Fruit fly (Drosophila melanogaster) whole organism, embryonic: ENCODE data around the gene RpLP1.

Source experiments
- Ada2b ChIP-seq: fragments of 200-800 bp; sonication (Bioruptor generic); IDR thresholded peaks from 2 replicates; pipeline ENCODE4 v1.3.6; 2022; ENCODE audit warnings: missing biosample characterization, missing genetic modification characterization
- Aef1 ChIP-seq: fragments of 200-800 bp; sonication (Bioruptor generic); IDR thresholded peaks from 3 replicates; pipeline ENCODE4 v1.3.6; 2022; ENCODE audit warnings: missing biosample characterization, missing genetic modification characterization
- B-H2 ChIP-seq: fragments of 200-800 bp; sonication (Bioruptor generic); optimal IDR thresholded peaks from 2 replicates; lab custom pipeline; 2018; ENCODE audit warnings: missing biosample characterization, mild to moderate bottlenecking, missing genetic modification characterization
- Bteb2 ChIP-seq: fragments of 200-800 bp; sonication (Bioruptor generic); optimal IDR thresholded peaks from 2 replicates; lab custom pipeline; 2016; ENCODE audit warnings: missing biosample characterization, missing genetic modification characterization
- CG11723 ChIP-seq: fragments of 200-800 bp; sonication (Bioruptor generic); optimal IDR thresholded peaks from 2 replicates; lab custom pipeline; 2017; ENCODE audit warnings: missing biosample characterization, mild to moderate bottlenecking, missing genetic modification characterization
- CG12391 ChIP-seq: fragments of 200-800 bp; sonication (Bioruptor generic); optimal IDR thresholded peaks from 3 replicates; lab custom pipeline; 2018; ENCODE audit warnings: missing biosample characterization, mild to moderate bottlenecking, missing genetic modification characterization, moderate library complexity
- CG13123 ChIP-seq: fragments of 200-800 bp; sonication (Bioruptor generic); optimal IDR thresholded peaks from 2 replicates; lab custom pipeline; 2016; ENCODE audit warnings: missing biosample characterization, missing genetic modification characterization
- CG14710 ChIP-seq: fragments of 200-800 bp; sonication (Bioruptor generic); optimal IDR thresholded peaks from 3 replicates; lab custom pipeline; 2019; ENCODE audit warnings: missing biosample characterization, mild to moderate bottlenecking, missing genetic modification characterization, moderate library complexity
- CG14860 ChIP-seq: fragments of 200-800 bp; sonication (Bioruptor generic); IDR thresholded peaks from 3 replicates; pipeline ENCODE4 v1.3.6; 2022; ENCODE audit warnings: missing biosample characterization, missing genetic modification characterization; ENCODE audit not compliant: partially characterized antibody
- CG15269 ChIP-seq: fragments of 200-800 bp; sonication (Bioruptor generic); optimal IDR thresholded peaks from 2 replicates; lab custom pipeline; 2018; ENCODE audit warnings: missing biosample characterization, mild to moderate bottlenecking, missing genetic modification characterization, moderate library complexity
- CG15696 ChIP-seq: fragments of 200-800 bp; sonication (Bioruptor generic); optimal IDR thresholded peaks from 2 replicates; lab custom pipeline; 2019; ENCODE audit warnings: missing biosample characterization, mild to moderate bottlenecking, missing genetic modification characterization, moderate library complexity
- CG1792 ChIP-seq: fragments of 200-800 bp; sonication (Bioruptor generic); optimal IDR thresholded peaks from 2 replicates; lab custom pipeline; 2016; ENCODE audit warnings: missing biosample characterization, missing genetic modification characterization
- CG2202 ChIP-seq: fragments of 200-800 bp; sonication (Bioruptor generic); optimal IDR thresholded peaks from 2 replicates; lab custom pipeline; 2018; ENCODE audit warnings: missing biosample characterization, mild to moderate bottlenecking, missing genetic modification characterization
- CG33557 ChIP-seq: fragments of 200-800 bp; sonication (Bioruptor generic); optimal IDR thresholded peaks from 2 replicates; lab custom pipeline; 2019; ENCODE audit warnings: missing biosample characterization, mild to moderate bottlenecking, missing genetic modification characterization, moderate library complexity
- CG34422 ChIP-seq: fragments of 200-800 bp; sonication (Bioruptor generic); IDR thresholded peaks from 3 replicates; pipeline ENCODE4 v1.3.6; 2022; ENCODE audit warnings: missing biosample characterization, missing genetic modification characterization
- CG3838 ChIP-seq: fragments of 200-800 bp; sonication (Bioruptor generic); optimal IDR thresholded peaks from 3 replicates; lab custom pipeline; 2016; ENCODE audit warnings: missing biosample characterization, missing genetic modification characterization
- CG4820 ChIP-seq: fragments of 200-800 bp; sonication (Bioruptor generic); optimal IDR thresholded peaks from 3 replicates; lab custom pipeline; 2016; ENCODE audit warnings: missing biosample characterization, missing genetic modification characterization
- CG6254 ChIP-seq: fragments of 200-800 bp; sonication (Bioruptor generic); optimal IDR thresholded peaks from 3 replicates; lab custom pipeline; 2017; ENCODE audit warnings: mild to moderate bottlenecking, missing biosample characterization, missing genetic modification reagents, missing genetic modification characterization
- CG7556 ChIP-seq: fragments of 200-800 bp; sonication (Bioruptor generic); optimal IDR thresholded peaks from 2 replicates; lab custom pipeline; 2017; ENCODE audit warnings: missing biosample characterization, mild to moderate bottlenecking, missing genetic modification characterization
- CG7786 ChIP-seq: fragments of 200-800 bp; sonication (Bioruptor generic); optimal IDR thresholded peaks from 2 replicates; lab custom pipeline; 2016; ENCODE audit warnings: missing biosample characterization, missing genetic modification characterization
- CG8359 ChIP-seq: fragments of 200-800 bp; sonication (Bioruptor generic); optimal IDR thresholded peaks from 2 replicates; lab custom pipeline; 2017; ENCODE audit warnings: missing biosample characterization, mild to moderate bottlenecking, missing genetic modification characterization, borderline replicate concordance
- CG8388 ChIP-seq: fragments of 200-800 bp; sonication (Bioruptor generic); optimal IDR thresholded peaks from 2 replicates; lab custom pipeline; 2019; ENCODE audit warnings: missing biosample characterization, mild to moderate bottlenecking, missing genetic modification characterization, moderate library complexity
- CG8478 ChIP-seq: fragments of >200 bp; optimal IDR thresholded peaks from 2 replicates; lab custom pipeline; 2018
- D ChIP-seq, 2 experiments: fragments of 200-800 bp in 1 of 2; fragments of >200 bp in 1 of 2; sonication (Bioruptor generic) in 1 of 2; optimal IDR thresholded peaks; 2 replicates in 1 of 2; 3 replicates in 1 of 2; lab custom pipeline; 2017; ENCODE audit warnings: mild to moderate bottlenecking in 1 of 2, missing biosample characterization in 1 of 2, missing genetic modification characterization in 1 of 2, missing genetic modification reagents in 1 of 2
- Eip74EF ChIP-seq, 2 experiments: fragments of 200-800 bp in 1 of 2; fragments of >200 bp in 1 of 2; sonication (Bioruptor generic) in 1 of 2; optimal IDR thresholded peaks; 2 replicates each; lab custom pipeline; 2017 to 2019; ENCODE audit warnings: missing biosample characterization in 2 of 2, missing genetic modification characterization in 2 of 2, mild to moderate bottlenecking in 1 of 2, moderate library complexity in 1 of 2
- HLH3B ChIP-seq: fragments of 200-800 bp; sonication (Bioruptor generic); IDR thresholded peaks from 2 replicates; pipeline ENCODE4 v1.3.6; 2022; ENCODE audit warnings: missing biosample characterization, missing genetic modification characterization
- Myb ChIP-seq: fragments of 200-800 bp; sonication (Bioruptor generic); optimal IDR thresholded peaks from 2 replicates; lab custom pipeline; 2016; ENCODE audit warnings: missing biosample characterization, missing genetic modification characterization
- Ptx1 ChIP-seq: fragments of 200-800 bp; sonication (Bioruptor generic); IDR thresholded peaks from 2 replicates; pipeline ENCODE4 v1.3.6; 2022; ENCODE audit warnings: missing biosample characterization, missing genetic modification characterization
- Sry-δ ChIP-seq: fragments of 200-800 bp; sonication (Bioruptor generic); optimal IDR thresholded peaks from 2 replicates; lab custom pipeline; 2016; ENCODE audit warnings: missing biosample characterization, missing genetic modification characterization
- Xrp1 ChIP-seq: fragments of 200-800 bp; sonication (Bioruptor generic); IDR thresholded peaks from 2 replicates; pipeline ENCODE4 v1.3.6; 2022; ENCODE audit warnings: missing biosample characterization, missing genetic modification characterization
- abd-A ChIP-seq: fragments of 200-800 bp; sonication (Bioruptor generic); optimal IDR thresholded peaks from 3 replicates; lab custom pipeline; 2019; ENCODE audit warnings: missing biosample characterization, mild to moderate bottlenecking, missing genetic modification characterization, moderate library complexity
- cas ChIP-seq: fragments of 200-800 bp; sonication (Bioruptor generic); IDR thresholded peaks from 2 replicates; pipeline ENCODE4 v1.3.6; 2022; ENCODE audit warnings: missing biosample characterization, missing genetic modification characterization
- da ChIP-seq: fragments of 200-800 bp; sonication (Bioruptor generic); optimal IDR thresholded peaks from 2 replicates; lab custom pipeline; 2016; ENCODE audit warnings: missing biosample characterization, missing genetic modification characterization
- dysf ChIP-seq: fragments of 200-800 bp; sonication (Bioruptor generic); IDR thresholded peaks from 3 replicates; pipeline ENCODE4 v1.3.6; 2022; ENCODE audit warnings: missing biosample characterization, missing genetic modification characterization
- exex ChIP-seq: fragments of 200-800 bp; sonication (Bioruptor generic); optimal IDR thresholded peaks from 4 replicates; lab custom pipeline; 2018; ENCODE audit warnings: missing biosample characterization, mild to moderate bottlenecking, missing genetic modification characterization, moderate library complexity
- gsb-n ChIP-seq: fragments of 200-800 bp; sonication (Bioruptor generic); optimal IDR thresholded peaks from 3 replicates; lab custom pipeline; 2018; ENCODE audit warnings: missing biosample characterization, mild to moderate bottlenecking, missing genetic modification characterization
- hkb ChIP-seq, 2 experiments: fragments of 200-800 bp in 1 of 2; fragments of >200 bp in 1 of 2; sonication (Bioruptor generic) in 1 of 2; IDR thresholded peaks in 1 of 2; optimal IDR thresholded peaks in 1 of 2; 2 replicates each; pipeline versions ENCODE4 v1.3.6 to Lab custom; 2017 to 2022; ENCODE audit warnings: missing biosample characterization in 1 of 2, missing genetic modification characterization in 1 of 2
- jigr1 ChIP-seq: fragments of 200-800 bp; sonication (Bioruptor generic); IDR thresholded peaks from 3 replicates; pipeline ENCODE4 v1.3.6; 2022; ENCODE audit warnings: missing biosample characterization, missing genetic modification characterization
- lmd ChIP-seq: fragments of 200-800 bp; sonication (Bioruptor generic); IDR thresholded peaks from 2 replicates; pipeline ENCODE4 v1.3.6; 2022; ENCODE audit warnings: missing biosample characterization, missing genetic modification characterization
- nerfin-1 ChIP-seq: fragments of 200-800 bp; sonication (Bioruptor generic); optimal IDR thresholded peaks from 3 replicates; lab custom pipeline; 2019; ENCODE audit warnings: missing biosample characterization, mild to moderate bottlenecking, missing genetic modification characterization, moderate library complexity
- pho ChIP-seq: fragments of 200-800 bp; sonication (Bioruptor generic); optimal IDR thresholded peaks from 2 replicates; lab custom pipeline; 2016; ENCODE audit warnings: missing biosample characterization, missing genetic modification characterization
- prd ChIP-seq, 3 experiments: fragments of >200 bp in 2 of 3; fragments of 200-800 bp in 1 of 3; sonication (Bioruptor generic) in 1 of 3; optimal IDR thresholded peaks in 2 of 3; IDR thresholded peaks in 1 of 3; 2 replicates in 2 of 3; 3 replicates in 1 of 3; pipeline versions ENCODE4 v1.3.6 to Lab custom; 2017 to 2022; ENCODE audit warnings: missing biosample characterization in 1 of 3, missing genetic modification characterization in 1 of 3
- psq ChIP-seq: fragments of 200-800 bp; sonication (Bioruptor generic); optimal IDR thresholded peaks from 2 replicates; lab custom pipeline; 2017; ENCODE audit warnings: missing biosample characterization, missing genetic modification characterization
- pum ChIP-seq: fragments of 200-800 bp; sonication (Bioruptor generic); optimal IDR thresholded peaks from 2 replicates; lab custom pipeline; 2016; ENCODE audit warnings: missing biosample characterization, missing genetic modification characterization
- sim ChIP-seq: fragments of 200-800 bp; sonication (Bioruptor generic); IDR thresholded peaks from 2 replicates; pipeline ENCODE4 v1.3.6; 2022; ENCODE audit warnings: missing biosample characterization, missing genetic modification characterization
- so ChIP-seq: fragments of 200-800 bp; sonication (Bioruptor generic); IDR thresholded peaks from 3 replicates; pipeline ENCODE4 v1.3.6; 2022; ENCODE audit warnings: missing biosample characterization, missing genetic modification characterization
- trh ChIP-seq: fragments of 200-800 bp; sonication (Bioruptor generic); optimal IDR thresholded peaks from 2 replicates; lab custom pipeline; 2016; ENCODE audit warnings: missing biosample characterization, missing genetic modification characterization
- unc-4 ChIP-seq: fragments of 200-800 bp; sonication (Bioruptor generic); IDR thresholded peaks from 2 replicates; pipeline ENCODE4 v1.3.6; 2022; ENCODE audit warnings: missing biosample characterization, missing genetic modification characterization; ENCODE audit not compliant: partially characterized antibody
- zen2 ChIP-seq: fragments of 200-800 bp; sonication (Bioruptor generic); IDR thresholded peaks from 3 replicates; pipeline ENCODE4 v1.3.6; 2022; ENCODE audit warnings: missing biosample characterization, missing genetic modification characterization; ENCODE audit not compliant: partially characterized antibody

RpLP1 gene

dm6 chr2L:435311-435806 is 15.6 kb downstream of the RpLP1 start (continued):
- no peak for TF ChIP-seq Aef1 (GFP tag; lab: Robert Waterston, UW)
- no peak for TF ChIP-seq CG8359 (GFP tag; lab: Kevin White, UChicago)
- TF ChIP-seq CG8478 (lab: Kevin White, UChicago): no peak
- no peak for TF ChIP-seq hkb (optimal IDR thresholded peaks at IDR 0.05; lab: Kevin White, UChicago)
- TF ChIP-seq hkb (GFP tag; IDR thresholded peaks at IDR 0.05; lab: Robert Waterston, UW): peak; percentile 33; the same call in 1 of the 2 replicates
- TF ChIP-seq CG7786: no peak
- TF ChIP-seq Sry-δ (GFP tag; lab: Kevin White, UChicago): no peak
- TF ChIP-seq psq (GFP tag; lab: Kevin White, UChicago): no peak
- TF ChIP-seq CG2202 (tag; lab: Kevin White, UChicago): no peak
- TF ChIP-seq nerfin-1: no peak
- no peak for TF ChIP-seq prd (optimal IDR thresholded peaks at IDR 0.05; lab: Kevin White, UChicago)
- peak; percentile 21; the same call in 1 of the 3 replicates for TF ChIP-seq prd (GFP tag; IDR thresholded peaks at IDR 0.05; lab: Robert Waterston, UW)
- no peak for TF ChIP-seq jigr1 (GFP tag; lab: Robert Waterston, UW)
- no peak for TF ChIP-seq da
- no peak for TF ChIP-seq CG4820 (GFP tag; lab: Kevin White, UChicago)
- no peak for TF ChIP-seq CG3838 (GFP tag; lab: Kevin White, UChicago)
- TF ChIP-seq dysf (GFP tag; lab: Robert Waterston, UW): peak; percentile 35; the same call in 1 of the 3 replicates
- no peak for TF ChIP-seq CG11723 (GFP tag; lab: Kevin White, UChicago)
- 0 out of 3 replicates have a peak, but pooled peaks have one; percentile 44 for TF ChIP-seq so (GFP tag; lab: Robert Waterston, UW)
- no peak for TF ChIP-seq gsb-n (tag; lab: Kevin White, UChicago)
- no peak for TF ChIP-seq CG6254 (GFP tag; lab: Kevin White, UChicago)
- TF ChIP-seq CG33557 (GFP tag; lab: Kevin White, UChicago): no peak
- no peak for TF ChIP-seq zen2 (GFP tag; lab: Robert Waterston, UW)
- peak; percentile 36; the same call in 1 of the 2 replicates for TF ChIP-seq Xrp1 (GFP tag; lab: Robert Waterston, UW)
- TF ChIP-seq Myb (GFP tag; lab: Kevin White, UChicago): no peak
- TF ChIP-seq Eip74EF (GFP tag; optimal IDR thresholded peaks at IDR 0.05; lab: Kevin White, UChicago): peak in 1 of 2 experiments; percentile 16
- peak; percentile 39 for TF ChIP-seq CG8388
- no peak for TF ChIP-seq trh
- no peak for TF ChIP-seq CG14860 (GFP tag; lab: Robert Waterston, UW)
- TF ChIP-seq CG15696 (tag; lab: Kevin White, UChicago): no peak
- no peak for TF ChIP-seq CG15269 (tag; lab: Kevin White, UChicago)
- no peak for TF ChIP-seq exex
- TF ChIP-seq Ada2b: 0 out of 2 replicates have a peak, but pooled peaks have one; percentile 8
- TF ChIP-seq CG13123 (GFP tag; lab: Kevin White, UChicago): no peak
- TF ChIP-seq pum: no peak
- TF ChIP-seq B-H2 (GFP tag; lab: Kevin White, UChicago): no peak
- no peak for TF ChIP-seq unc-4
- TF ChIP-seq cas (GFP tag; lab: Robert Waterston, UW): no peak
- TF ChIP-seq CG14710 (tag; lab: Kevin White, UChicago): peak; percentile 12
- TF ChIP-seq D (optimal IDR thresholded peaks at IDR 0.05; lab: Kevin White, UChicago): no peak
- no peak for TF ChIP-seq D (GFP tag; optimal IDR thresholded peaks at IDR 0.05; lab: Kevin White, UChicago)
- 0 out of 2 replicates have a peak, but pooled peaks have one; percentile 41 for TF ChIP-seq HLH3B (GFP tag; lab: Robert Waterston, UW)
- no peak for TF ChIP-seq CG34422 (GFP tag; lab: Robert Waterston, UW)
- no peak for TF ChIP-seq CG1792
- no peak for TF ChIP-seq lmd
- TF ChIP-seq CG7556: no peak
- TF ChIP-seq abd-A: no peak
- no peak for TF ChIP-seq pho
- no peak for TF ChIP-seq Bteb2 (GFP tag; lab: Kevin White, UChicago)
- no peak for TF ChIP-seq sim (GFP tag; lab: Robert Waterston, UW)
- TF ChIP-seq CG12391 (tag; lab: Kevin White, UChicago): peak; percentile 44
- TF ChIP-seq Ptx1 (GFP tag; lab: Robert Waterston, UW): peak; percentile 50; the same call in 1 of the 2 replicates
